In genomic region chr3L:2847257-2847656, dm6 we compare ENCODE assay signal across 4 fruit fly cellular contexts.
TF ChIP-seq lines count a peak whose summit lies in the region.

No protein-coding gene starts in this region.

- no peak for TF ChIP-seq CTCF in whole organism, embryonic (GFP tag; optimal IDR thresholded peaks at IDR 0.05; lab: Kevin White, UChicago)

TF ChIP-seq in whole organism, embryonic, 481 proteins besides CTCF, POLR2A, EP300 and RAD21 (continues in another document):
- TF ChIP-seq gro (GFP tag; optimal IDR thresholded peaks at IDR 0.05; lab: Kevin White, UChicago): no peak
- 0 out of 3 replicates have a peak, but pooled peaks have one; percentile 27 for TF ChIP-seq row (GFP tag; IDR thresholded peaks at IDR 0.05; lab: Robert Waterston, UW)
- no peak for TF ChIP-seq CG12299 (tag; optimal IDR thresholded peaks at IDR 0.05; lab: Kevin White, UChicago)
- TF ChIP-seq CG15696 (tag; optimal IDR thresholded peaks at IDR 0.05; lab: Kevin White, UChicago): no peak
- peak; percentile 8 for TF ChIP-seq CG10979 (tag; optimal IDR thresholded peaks at IDR 0.05; lab: Kevin White, UChicago)
- no peak for TF ChIP-seq Tbp (GFP tag; optimal IDR thresholded peaks at IDR 0.05; lab: Kevin White, UChicago)
- TF ChIP-seq phol (tag; optimal IDR thresholded peaks at IDR 0.05; lab: Kevin White, UChicago): peak; percentile 16
- no peak for TF ChIP-seq fu2 (GFP tag; optimal IDR thresholded peaks at IDR 0.05; lab: Kevin White, UChicago)
- TF ChIP-seq D (optimal IDR thresholded peaks at IDR 0.05; lab: Kevin White, UChicago): no peak
- no peak for TF ChIP-seq D (GFP tag; optimal IDR thresholded peaks at IDR 0.05; lab: Kevin White, UChicago)
- TF ChIP-seq Taf1 (GFP tag; IDR thresholded peaks at IDR 0.05; lab: Robert Waterston, UW): no peak
- peak; percentile 15 for TF ChIP-seq Ets65A (GFP tag; lab: Kevin White, UChicago)
- TF ChIP-seq CG7987 (GFP tag; optimal IDR thresholded peaks at IDR 0.05; lab: Kevin White, UChicago): no peak
- no peak for TF ChIP-seq CG7357 (GFP tag; IDR thresholded peaks at IDR 0.05; lab: Robert Waterston, UW)
- no peak for TF ChIP-seq Fer3 (tag; optimal IDR thresholded peaks at IDR 0.05; lab: Kevin White, UChicago)
- TF ChIP-seq CG7839 (tag; optimal IDR thresholded peaks at IDR 0.05; lab: Kevin White, UChicago): peak; percentile 26
- TF ChIP-seq CG7556 (GFP tag; optimal IDR thresholded peaks at IDR 0.05; lab: Kevin White, UChicago): peak; percentile 6
- peak; percentile 22 for TF ChIP-seq CG2678 (tag; optimal IDR thresholded peaks at IDR 0.05; lab: Kevin White, UChicago)
- no peak for TF ChIP-seq wek (GFP tag; optimal IDR thresholded peaks at IDR 0.05; lab: Kevin White, UChicago)
- no peak for TF ChIP-seq vvl (GFP tag; IDR thresholded peaks at IDR 0.05; lab: Robert Waterston, UW)
- TF ChIP-seq Myb (GFP tag; optimal IDR thresholded peaks at IDR 0.05; lab: Kevin White, UChicago): no peak
- no peak for TF ChIP-seq CG3281 (GFP tag; optimal IDR thresholded peaks at IDR 0.05; lab: Kevin White, UChicago)
- TF ChIP-seq cwo (GFP tag; optimal IDR thresholded peaks at IDR 0.05; lab: Kevin White, UChicago): peak; percentile 30
- peak; percentile 87 for TF ChIP-seq lbe (GFP tag; optimal IDR thresholded peaks at IDR 0.05; lab: Kevin White, UChicago)

TF ChIP-seq in whole organism, prepupa, 60 proteins besides CTCF, POLR2A, EP300 and RAD21 (continues in another document):
- TF ChIP-seq Sox15 (GFP tag; optimal IDR thresholded peaks at IDR 0.05; lab: Kevin White, UChicago): peak; percentile 81
- peak; percentile 92 for TF ChIP-seq lz (GFP tag; optimal IDR thresholded peaks at IDR 0.05; lab: Kevin White, UChicago)
- peak; percentile 94 for TF ChIP-seq CG3919 (GFP tag; optimal IDR thresholded peaks at IDR 0.05; lab: Kevin White, UChicago)
- TF ChIP-seq Ets96B (tag; optimal IDR thresholded peaks at IDR 0.05; lab: Kevin White, UChicago): peak; percentile 90
- TF ChIP-seq CG31627 (GFP tag; optimal IDR thresholded peaks at IDR 0.05; lab: Kevin White, UChicago): peak; percentile 85
- TF ChIP-seq CG3032 (tag; optimal IDR thresholded peaks at IDR 0.05; lab: Kevin White, UChicago): peak; percentile 89
- peak; percentile 84 for TF ChIP-seq CG9139 (GFP tag; optimal IDR thresholded peaks at IDR 0.05; lab: Kevin White, UChicago)
- TF ChIP-seq CG11902 (GFP tag; optimal IDR thresholded peaks at IDR 0.05; lab: Kevin White, UChicago): peak; percentile 82
- TF ChIP-seq CG6276 (GFP tag; optimal IDR thresholded peaks at IDR 0.05; lab: Kevin White, UChicago): peak; percentile 84
- TF ChIP-seq Ets21C (GFP tag; optimal IDR thresholded peaks at IDR 0.05; lab: Kevin White, UChicago): peak; percentile 83
- TF ChIP-seq CG32006 (GFP tag; optimal IDR thresholded peaks at IDR 0.05; lab: Kevin White, UChicago): peak; percentile 93
- TF ChIP-seq Blimp-1 (GFP tag; optimal IDR thresholded peaks at IDR 0.05; lab: Kevin White, UChicago): peak; percentile 54
- peak; percentile 91 for TF ChIP-seq CG6792 (GFP tag; optimal IDR thresholded peaks at IDR 0.05; lab: Kevin White, UChicago)
- TF ChIP-seq Smox (GFP tag; optimal IDR thresholded peaks at IDR 0.05; lab: Kevin White, UChicago): peak; percentile 87
- TF ChIP-seq CG6163 (GFP tag; IDR thresholded peaks at IDR 0.05; lab: Robert Waterston, UW): peak; percentile 93
- peak; percentile 98 for TF ChIP-seq svp (GFP tag; lab: Kevin White, UChicago)
- no peak for TF ChIP-seq Hr38 (GFP tag; optimal IDR thresholded peaks at IDR 0.05; lab: Kevin White, UChicago)
- peak; percentile 88 for TF ChIP-seq CG8632 (GFP tag; optimal IDR thresholded peaks at IDR 0.05; lab: Kevin White, UChicago)
- TF ChIP-seq CG6808 (GFP tag; optimal IDR thresholded peaks at IDR 0.05; lab: Kevin White, UChicago): peak; percentile 88
- peak; percentile 85 for TF ChIP-seq CG1621 (tag; optimal IDR thresholded peaks at IDR 0.05; lab: Kevin White, UChicago)
- TF ChIP-seq net (GFP tag; optimal IDR thresholded peaks at IDR 0.05; lab: Kevin White, UChicago): peak; percentile 91
- peak; percentile 86 for TF ChIP-seq fd59A (GFP tag; optimal IDR thresholded peaks at IDR 0.05; lab: Kevin White, UChicago)
- peak; percentile 90 for TF ChIP-seq CG15336 (GFP tag; IDR thresholded peaks at IDR 0.05; lab: Robert Waterston, UW)
- TF ChIP-seq cyc (GFP tag; optimal IDR thresholded peaks at IDR 0.05; lab: Kevin White, UChicago): peak; percentile 87

TF ChIP-seq in whole organism, pupa, 21 proteins besides CTCF, POLR2A, EP300 and RAD21:
- TF ChIP-seq EcR (GFP tag; optimal IDR thresholded peaks at IDR 0.05; lab: Kevin White, UChicago): no peak
- TF ChIP-seq CG13204 (GFP tag; optimal IDR thresholded peaks at IDR 0.05; lab: Kevin White, UChicago): peak; percentile 55
- TF ChIP-seq Snoo (tag; optimal IDR thresholded peaks at IDR 0.05; lab: Kevin White, UChicago): peak; percentile 89
- peak; percentile 88 for TF ChIP-seq CG15710 (tag; optimal IDR thresholded peaks at IDR 0.05; lab: Kevin White, UChicago)
- peak; percentile 45 for TF ChIP-seq D1 (tag; optimal IDR thresholded peaks at IDR 0.05; lab: Kevin White, UChicago)
- no peak; the same call in 1 of the 2 replicates for TF ChIP-seq CG10348 (GFP tag; IDR thresholded peaks at IDR 0.05; lab: Robert Waterston, UW)
- TF ChIP-seq rn (GFP tag; IDR thresholded peaks at IDR 0.05; lab: Robert Waterston, UW): peak; percentile 62; the same call in 1 of the 2 replicates
- TF ChIP-seq CG8301 (tag; optimal IDR thresholded peaks at IDR 0.05; lab: Kevin White, UChicago): peak; percentile 89
- peak; percentile 88 for TF ChIP-seq CG4496 (GFP tag; IDR thresholded peaks at IDR 0.05; lab: Robert Waterston, UW)
- TF ChIP-seq CG12605 (GFP tag; IDR thresholded peaks at IDR 0.05; lab: Robert Waterston, UW): peak; percentile 83
- TF ChIP-seq CG8159 (tag; optimal IDR thresholded peaks at IDR 0.05; lab: Kevin White, UChicago): peak; percentile 92
- TF ChIP-seq Pif1B (GFP tag; optimal IDR thresholded peaks at IDR 0.05; lab: Kevin White, UChicago): peak; percentile 82
- TF ChIP-seq Ets98B (GFP tag; IDR thresholded peaks at IDR 0.05; lab: Robert Waterston, UW): peak; percentile 86
- TF ChIP-seq CG32121 (GFP tag; IDR thresholded peaks at IDR 0.05; lab: Robert Waterston, UW): peak; percentile 63
- peak; percentile 90 for TF ChIP-seq CG17806 (tag; optimal IDR thresholded peaks at IDR 0.05; lab: Kevin White, UChicago)
- TF ChIP-seq Pif1A (GFP tag; optimal IDR thresholded peaks at IDR 0.05; lab: Kevin White, UChicago): peak; percentile 92
- TF ChIP-seq fd96Ca (GFP tag; IDR thresholded peaks at IDR 0.05; lab: Robert Waterston, UW): peak; percentile 88
- TF ChIP-seq CG9948 (tag; optimal IDR thresholded peaks at IDR 0.05; lab: Kevin White, UChicago): peak; percentile 85
- TF ChIP-seq CG34367 (tag; optimal IDR thresholded peaks at IDR 0.05; lab: Kevin White, UChicago): peak; percentile 86
- peak; percentile 75 for TF ChIP-seq gl (tag; optimal IDR thresholded peaks at IDR 0.05; lab: Kevin White, UChicago)
- TF ChIP-seq CG14655 (GFP tag; optimal IDR thresholded peaks at IDR 0.05; lab: Kevin White, UChicago): peak; percentile 91
TF ChIP-seq in whole organism, pupa: peak in this region for 19.

TF ChIP-seq in whole organism, wandering third instar larva, 38 proteins besides CTCF, POLR2A, EP300 and RAD21 (continues in another document):
- no peak for TF ChIP-seq Dfd (GFP tag; optimal IDR thresholded peaks at IDR 0.05; lab: Kevin White, UChicago)
- TF ChIP-seq dmrt93B (GFP tag; optimal IDR thresholded peaks at IDR 0.05; lab: Kevin White, UChicago): peak; percentile 75
- no peak for TF ChIP-seq usp (GFP tag; optimal IDR thresholded peaks at IDR 0.05; lab: Kevin White, UChicago)
- peak; percentile 73 for TF ChIP-seq CrebA (GFP tag; optimal IDR thresholded peaks at IDR 0.05; lab: Kevin White, UChicago; ENCODE audit: borderline replicate concordance)
- TF ChIP-seq GATAd (GFP tag; optimal IDR thresholded peaks at IDR 0.05; lab: Kevin White, UChicago): no peak
- TF ChIP-seq tai (GFP tag; optimal IDR thresholded peaks at IDR 0.05; lab: Kevin White, UChicago): peak; percentile 51
- TF ChIP-seq psq (GFP tag; optimal IDR thresholded peaks at IDR 0.05; lab: Kevin White, UChicago): peak; percentile 88
- TF ChIP-seq Hnf4 (GFP tag; optimal IDR thresholded peaks at IDR 0.05; lab: Kevin White, UChicago): peak; percentile 84
- peak; percentile 88 for TF ChIP-seq HLH106 (tag; optimal IDR thresholded peaks at IDR 0.05; lab: Kevin White, UChicago)
- peak; percentile 27 to 92 for TF ChIP-seq foxo (GFP tag; optimal IDR thresholded peaks at IDR 0.05; lab: Kevin White, UChicago)
- TF ChIP-seq sage (GFP tag; optimal IDR thresholded peaks at IDR 0.05; lab: Kevin White, UChicago): peak; percentile 85
- TF ChIP-seq CG32264 (GFP tag; optimal IDR thresholded peaks at IDR 0.05; lab: Kevin White, UChicago): peak; percentile 78
- peak; percentile 79 for TF ChIP-seq Jra (GFP tag; optimal IDR thresholded peaks at IDR 0.05; lab: Kevin White, UChicago)
- TF ChIP-seq pan (optimal IDR thresholded peaks at IDR 0.05; lab: Kevin White, UChicago): no peak
- peak; percentile 69 for TF ChIP-seq Rel (GFP tag; optimal IDR thresholded peaks at IDR 0.05; lab: Kevin White, UChicago)
- TF ChIP-seq Rel (tag; optimal IDR thresholded peaks at IDR 0.05; lab: Kevin White, UChicago): peak; percentile 35
- peak; percentile 86 for TF ChIP-seq brk (GFP tag; optimal IDR thresholded peaks at IDR 0.05; lab: Kevin White, UChicago)
- peak; percentile 77 for TF ChIP-seq woc (GFP tag; optimal IDR thresholded peaks at IDR 0.05; lab: Kevin White, UChicago)
- peak; percentile 88 for TF ChIP-seq rgr (GFP tag; optimal IDR thresholded peaks at IDR 0.05; lab: Kevin White, UChicago)
- peak; percentile 93 for TF ChIP-seq h (GFP tag; optimal IDR thresholded peaks at IDR 0.05; lab: Kevin White, UChicago)
- peak; percentile 88 for TF ChIP-seq OdsH (GFP tag; optimal IDR thresholded peaks at IDR 0.05; lab: Kevin White, UChicago)
- no peak for TF ChIP-seq Dif (GFP tag; optimal IDR thresholded peaks at IDR 0.05; lab: Kevin White, UChicago; ENCODE audit: partially characterized antibody)
- TF ChIP-seq ey (GFP tag; optimal IDR thresholded peaks at IDR 0.05; lab: Kevin White, UChicago): peak; percentile 88
- no peak for TF ChIP-seq sv (GFP tag; optimal IDR thresholded peaks at IDR 0.05; lab: Kevin White, UChicago)
- TF ChIP-seq Sp1 (GFP tag; optimal IDR thresholded peaks at IDR 0.05; lab: Kevin White, UChicago): peak; percentile 88
- TF ChIP-seq Hr78 (GFP tag; optimal IDR thresholded peaks at IDR 0.05; lab: Kevin White, UChicago): no peak
- TF ChIP-seq dl (GFP tag; optimal IDR thresholded peaks at IDR 0.05; lab: Kevin White, UChicago; ENCODE audit: insufficient read depth in 1 of 2, partially characterized antibody in 2 of 2): no peak
- no peak for TF ChIP-seq Mio (GFP tag; optimal IDR thresholded peaks at IDR 0.05; lab: Kevin White, UChicago)
- no peak for TF ChIP-seq jim (GFP tag; optimal IDR thresholded peaks at IDR 0.05; lab: Kevin White, UChicago)
- peak; percentile 65 for TF ChIP-seq CG9705 (GFP tag; optimal IDR thresholded peaks at IDR 0.05; lab: Kevin White, UChicago)
- TF ChIP-seq fru (GFP tag; optimal IDR thresholded peaks at IDR 0.05; lab: Kevin White, UChicago): peak; percentile 92
- TF ChIP-seq lola (GFP tag; optimal IDR thresholded peaks at IDR 0.05; lab: Kevin White, UChicago): no peak

Comparison
In these comparisons a context has a peak if more than half of its experiments do, and no peak if none do; other contexts are left out.
1. Of the 7 proteins assayed by ChIP-seq in both whole organism, embryonic and whole organism, prepupa: peak only in whole organism, embryonic: none; only in whole organism, prepupa: Blimp-1, CG16779, CG6854, Gug, Hr39 and Lpt; in both: Sox102F; in neither: 0.